Worm (Caenorhabditis elegans): Measurements from ENCODE around the gene C26B9.6.

ce11 chrX:5303500-5303899, 31.8 kb downstream of the C26B9.6 start, which contains the start of gene ags-3:
- no peak for TF ChIP-seq mdl-1 (tag; optimal IDR thresholded peaks at IDR 0.05)
- TF ChIP-seq F16B12.6 (tag; optimal IDR thresholded peaks at IDR 0.05): no peak
- no peak for TF ChIP-seq ztf-11 (tag; optimal IDR thresholded peaks at IDR 0.05)
- TF ChIP-seq snpc-4 (tag; optimal IDR thresholded peaks at IDR 0.05): no peak
- TF ChIP-seq nhr-28 (tag; optimal IDR thresholded peaks at IDR 0.05): no peak
